Worm (Caenorhabditis elegans): ENCODE results near the gene pde-4.

ce11 chrII:7640161-7640841 is 10.7 kb downstream of the pde-4 start:
- no peak for TF ChIP-seq unc-55 (GFP tag; optimal IDR thresholded peaks at IDR 0.05)
- no peak for TF ChIP-seq nhr-11 (tag; optimal IDR thresholded peaks at IDR 0.05)
- TF ChIP-seq Y22D7AL.16 (tag; optimal IDR thresholded peaks at IDR 0.05) = no peak
- TF ChIP-seq hlh-30 (tag; optimal IDR thresholded peaks at IDR 0.05; ENCODE audit: insufficient read depth) = no peak
- TF ChIP-seq ceh-2 (tag; optimal IDR thresholded peaks at IDR 0.05) = no peak
- no peak for TF ChIP-seq rnt-1 (tag; optimal IDR thresholded peaks at IDR 0.05)
- TF ChIP-seq ama-1 (optimal IDR thresholded peaks at IDR 0.05) = no peak
- no peak for TF ChIP-seq lim-6 (tag; optimal IDR thresholded peaks at IDR 0.05)
- TF ChIP-seq ttx-3 (tag; optimal IDR thresholded peaks at IDR 0.05) = no peak
- no peak for TF ChIP-seq nfya-1 (tag; optimal IDR thresholded peaks at IDR 0.05)

All from whole organism, late embryonic.